Worm (Caenorhabditis elegans): ENCODE data around the gene mgrn-1.

DNA sequence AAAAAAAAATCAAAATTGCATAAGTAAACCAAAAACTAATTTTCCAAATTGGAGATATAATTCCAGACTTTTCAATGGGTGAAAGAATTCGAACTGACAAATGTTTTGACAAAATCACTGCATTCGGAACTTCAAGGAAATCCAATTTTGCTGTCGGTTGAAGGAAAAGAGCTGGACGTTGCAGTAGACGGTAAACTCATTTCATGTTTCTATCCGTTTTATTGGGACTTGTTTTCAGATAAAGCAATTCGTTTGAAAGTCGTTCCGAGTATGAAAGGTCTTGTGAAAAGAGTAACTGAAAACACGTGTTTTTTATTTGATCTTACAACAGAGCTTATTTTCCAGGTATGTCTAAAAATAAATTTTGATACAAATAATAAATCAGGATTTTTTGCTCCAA is 4.6 kb upstream of the mgrn-1 start:
- TF ChIP-seq hmg-4 (GFP tag; optimal IDR thresholded peaks at IDR 0.05) (no peak), tbx-37 (GFP tag; conservative IDR thresholded peaks at IDR 0.05) (no peak), ama-1 (optimal IDR thresholded peaks at IDR 0.05) (no peak), aly-1 (tag; optimal IDR thresholded peaks at IDR 0.05) (no peak), ceh-13 (GFP tag; optimal IDR thresholded peaks at IDR 0.05) (no peak), ceh-36 (tag; optimal IDR thresholded peaks at IDR 0.05) (no peak), hmbx-1 (tag; optimal IDR thresholded peaks at IDR 0.05) (no peak), flt-1 (GFP tag; IDR thresholded peaks at IDR 0.05) (no peak), B0310.2 (tag; optimal IDR thresholded peaks at IDR 0.05) (no peak), ets-7 (tag; optimal IDR thresholded peaks at IDR 0.05) (no peak), tbx-11 (GFP tag; IDR thresholded peaks at IDR 0.05) (no peak), pes-1 (GFP tag; IDR thresholded peaks at IDR 0.05) (no peak), F13C5.2 (tag; optimal IDR thresholded peaks at IDR 0.05) (no peak)
